Fruit fly (Drosophila melanogaster) whole organism, prepupa: ENCODE data around the gene CG8607.
A peak's percentile ranks its signal among the peaks of the same experiment; 100 is the strongest.

Experiments used
- Blimp-1 ChIP-seq: fragments of 200-800 bp; sonication (Bioruptor generic); optimal IDR thresholded peaks from 3 replicates; lab custom pipeline; 2017; ENCODE audit warnings: missing biosample characterization, missing genetic modification characterization, mild to moderate bottlenecking, moderate library complexity, missing genetic modification reagents
- CG10631 ChIP-seq: fragments of 200-800 bp; sonication (Bioruptor generic); optimal IDR thresholded peaks from 2 replicates; lab custom pipeline; 2016; ENCODE audit warnings: missing biosample characterization, missing genetic modification characterization
- CG10669 ChIP-seq: fragments of 200-800 bp; sonication (Bioruptor generic); optimal IDR thresholded peaks from 3 replicates; lab custom pipeline; 2018; ENCODE audit warnings: missing biosample characterization, mild to moderate bottlenecking, missing genetic modification characterization, moderate library complexity
- CG11294 ChIP-seq: fragments of 200-800 bp; sonication (Bioruptor generic); IDR thresholded peaks from 2 replicates; pipeline ENCODE4 v1.3.6; 2022; ENCODE audit warnings: missing biosample characterization, missing genetic modification characterization
- CG11762 ChIP-seq: fragments of 200-800 bp; sonication (Bioruptor generic); optimal IDR thresholded peaks from 3 replicates; lab custom pipeline; 2016; ENCODE audit warnings: missing biosample characterization, missing genetic modification characterization; ENCODE audit not compliant: insufficient read depth
- CG11902 ChIP-seq: fragments of 200-800 bp; sonication (Bioruptor generic); optimal IDR thresholded peaks from 3 replicates; lab custom pipeline; 2016; ENCODE audit warnings: missing biosample characterization, missing genetic modification characterization
- CG15336 ChIP-seq: fragments of 200-800 bp; sonication (Bioruptor generic); IDR thresholded peaks from 2 replicates; pipeline ENCODE4 v1.3.6; 2022; ENCODE audit warnings: missing biosample characterization, missing genetic modification characterization
- CG3032 ChIP-seq: fragments of 200-800 bp; optimal IDR thresholded peaks from 2 replicates; lab custom pipeline; 2019; ENCODE audit warnings: missing biosample characterization, mild to moderate bottlenecking, missing genetic modification characterization, moderate library complexity
- CG31627 ChIP-seq: fragments of 200-800 bp; sonication (Bioruptor generic); optimal IDR thresholded peaks from 3 replicates; lab custom pipeline; 2016; ENCODE audit warnings: missing biosample characterization, missing genetic modification characterization
- CG32006 ChIP-seq: fragments of 200-800 bp; sonication (Bioruptor generic); optimal IDR thresholded peaks from 3 replicates; lab custom pipeline; 2017; ENCODE audit warnings: missing biosample characterization, mild to moderate bottlenecking, missing genetic modification characterization
- CG34406 ChIP-seq: fragments of 200-800 bp; sonication (Bioruptor generic); optimal IDR thresholded peaks from 3 replicates; lab custom pipeline; 2016; ENCODE audit warnings: missing biosample characterization, missing genetic modification characterization
- CG4318 ChIP-seq: fragments of 200-800 bp; sonication (Bioruptor generic); optimal IDR thresholded peaks from 3 replicates; lab custom pipeline; 2017; ENCODE audit warnings: missing biosample characterization, mild to moderate bottlenecking, missing genetic modification characterization
- CG6163 ChIP-seq: fragments of 200-800 bp; sonication (Bioruptor generic); IDR thresholded peaks from 3 replicates; pipeline ENCODE4 v1.3.6; 2022; ENCODE audit warnings: missing biosample characterization, missing genetic modification characterization
- CG6276 ChIP-seq: fragments of 200-800 bp; sonication (Bioruptor generic); optimal IDR thresholded peaks from 2 replicates; lab custom pipeline; 2017; ENCODE audit warnings: missing biosample characterization, mild to moderate bottlenecking, missing genetic modification characterization
- CG6792 ChIP-seq: fragments of 200-800 bp; sonication (Bioruptor generic); optimal IDR thresholded peaks from 3 replicates; lab custom pipeline; 2016; ENCODE audit warnings: missing biosample characterization, missing genetic modification characterization
- CG6808 ChIP-seq: fragments of 200-800 bp; sonication (Bioruptor generic); optimal IDR thresholded peaks from 3 replicates; lab custom pipeline; 2017; ENCODE audit warnings: missing biosample characterization, missing genetic modification characterization, mild to moderate bottlenecking, moderate library complexity, missing genetic modification reagents
- CG6854 ChIP-seq: fragments of 200-800 bp; sonication (Bioruptor generic); optimal IDR thresholded peaks from 2 replicates; lab custom pipeline; 2017; ENCODE audit warnings: missing biosample characterization, mild to moderate bottlenecking, missing genetic modification characterization
- CG7368 ChIP-seq: fragments of 200-800 bp; sonication (Bioruptor generic); optimal IDR thresholded peaks from 3 replicates; lab custom pipeline; 2016; ENCODE audit warnings: missing biosample characterization, missing genetic modification characterization
- CG8119 ChIP-seq: fragments of 200-800 bp; sonication (Bioruptor generic); IDR thresholded peaks from 3 replicates; pipeline ENCODE4 v1.3.6; 2022; ENCODE audit warnings: missing biosample characterization, missing genetic modification characterization
- CG8632 ChIP-seq: fragments of 200-800 bp; sonication (Bioruptor generic); optimal IDR thresholded peaks from 3 replicates; lab custom pipeline; 2016; ENCODE audit warnings: missing biosample characterization, missing genetic modification characterization
- CG9139 ChIP-seq: fragments of 200-800 bp; sonication (Bioruptor generic); optimal IDR thresholded peaks from 3 replicates; lab custom pipeline; 2017; ENCODE audit warnings: missing biosample characterization, mild to moderate bottlenecking, missing genetic modification characterization
- Eip78C ChIP-seq: fragments of 200-800 bp; sonication (Bioruptor generic); peaks from one replicate; lab custom pipeline; 2016; ENCODE audit warnings: missing biosample characterization, missing genetic modification characterization
- Eip93F ChIP-seq: fragments of 200-800 bp; sonication (Bioruptor generic); optimal IDR thresholded peaks from 2 replicates; lab custom pipeline; 2016; ENCODE audit warnings: missing biosample characterization, mild to moderate bottlenecking, missing genetic modification characterization
- Ets21C ChIP-seq: fragments of 200-800 bp; sonication (Bioruptor generic); optimal IDR thresholded peaks from 3 replicates; lab custom pipeline; 2016; ENCODE audit warnings: missing biosample characterization, missing genetic modification characterization
- Ets96B ChIP-seq: fragments of 200-800 bp; optimal IDR thresholded peaks from 2 replicates; lab custom pipeline; 2019; ENCODE audit warnings: missing biosample characterization, mild to moderate bottlenecking, missing genetic modification characterization, moderate library complexity
- Gug ChIP-seq: fragments of 200-800 bp; sonication (Bioruptor generic); IDR thresholded peaks from 2 replicates; pipeline ENCODE4 v1.3.6; 2022; ENCODE audit warnings: missing biosample characterization, missing genetic modification characterization
- Lpt ChIP-seq: fragments of 200-800 bp; sonication (Bioruptor generic); optimal IDR thresholded peaks from 3 replicates; lab custom pipeline; 2016; ENCODE audit warnings: missing biosample characterization, missing genetic modification characterization
- Met ChIP-seq: fragments of 200-800 bp; sonication (Bioruptor generic); optimal IDR thresholded peaks from 3 replicates; lab custom pipeline; 2016; ENCODE audit warnings: missing biosample characterization, missing genetic modification characterization
- OdsH ChIP-seq: fragments of 200-800 bp; sonication (Bioruptor generic); optimal IDR thresholded peaks from 3 replicates; lab custom pipeline; 2016; ENCODE audit warnings: missing biosample characterization, missing genetic modification characterization
- Smox ChIP-seq: fragments of 200-800 bp; sonication (Bioruptor generic); optimal IDR thresholded peaks from 3 replicates; lab custom pipeline; 2016; ENCODE audit warnings: missing biosample characterization, missing genetic modification characterization
- Sox14 ChIP-seq: fragments of 200-800 bp; sonication (Bioruptor generic); optimal IDR thresholded peaks from 3 replicates; lab custom pipeline; 2016; ENCODE audit warnings: missing biosample characterization, missing genetic modification characterization
- Sox15 ChIP-seq: fragments of 200-800 bp; sonication (Bioruptor generic); optimal IDR thresholded peaks from 3 replicates; lab custom pipeline; 2016; ENCODE audit warnings: missing biosample characterization, missing genetic modification characterization
- achi ChIP-seq: fragments of 200-800 bp; sonication (Bioruptor generic); optimal IDR thresholded peaks from 3 replicates; lab custom pipeline; 2016; ENCODE audit warnings: missing biosample characterization, missing genetic modification characterization
- cyc ChIP-seq: fragments of 200-800 bp; sonication (Bioruptor generic); optimal IDR thresholded peaks from 3 replicates; lab custom pipeline; 2016; ENCODE audit warnings: missing biosample characterization, missing genetic modification characterization
- dac ChIP-seq: fragments of 200-800 bp; sonication (Bioruptor generic); optimal IDR thresholded peaks from 2 replicates; lab custom pipeline; 2017; ENCODE audit warnings: missing biosample characterization, mild to moderate bottlenecking, missing genetic modification characterization
- dsx ChIP-seq: fragments of 200-800 bp; optimal IDR thresholded peaks from 3 replicates; lab custom pipeline; 2019; ENCODE audit warnings: missing biosample characterization, mild to moderate bottlenecking, missing genetic modification characterization, moderate library complexity; ENCODE audit not compliant: poor library complexity, severe bottlenecking
- eg ChIP-seq: fragments of 200-800 bp; sonication (Bioruptor generic); IDR thresholded peaks from 3 replicates; pipeline ENCODE4 v1.3.6; 2022; ENCODE audit warnings: missing biosample characterization, missing genetic modification characterization
- esn ChIP-seq: fragments of 200-800 bp; sonication (Bioruptor generic); optimal IDR thresholded peaks from 2 replicates; lab custom pipeline; 2016; ENCODE audit warnings: missing biosample characterization, mild to moderate bottlenecking, missing genetic modification characterization, moderate library complexity
- fd59A ChIP-seq: fragments of 200-800 bp; sonication (Bioruptor generic); optimal IDR thresholded peaks from 2 replicates; lab custom pipeline; 2017; ENCODE audit warnings: missing biosample characterization, mild to moderate bottlenecking, missing genetic modification characterization, missing genetic modification reagents
- fd85E ChIP-seq: fragments of 200-800 bp; sonication (Bioruptor generic); optimal IDR thresholded peaks from 3 replicates; lab custom pipeline; 2016; ENCODE audit warnings: missing biosample characterization, missing genetic modification characterization
- fkh ChIP-seq: fragments of 200-800 bp; sonication (Bioruptor generic); optimal IDR thresholded peaks from 3 replicates; lab custom pipeline; 2017; ENCODE audit warnings: missing biosample characterization, mild to moderate bottlenecking, missing genetic modification characterization, moderate library complexity
- lz ChIP-seq: fragments of 200-800 bp; sonication (Bioruptor generic); optimal IDR thresholded peaks from 3 replicates; lab custom pipeline; 2016; ENCODE audit warnings: missing biosample characterization, missing genetic modification characterization
- net ChIP-seq: fragments of 200-800 bp; sonication (Bioruptor generic); optimal IDR thresholded peaks from 3 replicates; lab custom pipeline; 2016; ENCODE audit warnings: missing biosample characterization, missing genetic modification characterization
- pdm3 ChIP-seq: fragments of 200-800 bp; sonication (Bioruptor generic); optimal IDR thresholded peaks from 3 replicates; lab custom pipeline; 2016; ENCODE audit warnings: missing biosample characterization, missing genetic modification characterization
- salr ChIP-seq, 2 experiments: fragments of 200-800 bp; sonication (Bioruptor generic); optimal IDR thresholded peaks; 3 replicates each; lab custom pipeline; 2016 to 2018; ENCODE audit warnings: missing biosample characterization in 2 of 2, missing genetic modification characterization in 2 of 2, mild to moderate bottlenecking in 1 of 2
- svp ChIP-seq: fragments of 200-800 bp; sonication (Bioruptor generic); peaks from one replicate; lab custom pipeline; 2016; ENCODE audit warnings: missing biosample characterization, missing genetic modification characterization
- topi ChIP-seq: fragments of 200-800 bp; sonication (Bioruptor generic); optimal IDR thresholded peaks from 3 replicates; lab custom pipeline; 2016; ENCODE audit warnings: missing biosample characterization, missing genetic modification characterization

CG8607 gene

dm6 chr3L:7326676-7327075, 6.8 kb downstream of the CG8607 start:
- TF ChIP-seq Lpt, result no peak
- TF ChIP-seq pdm3, result no peak
- no peak for TF ChIP-seq eg

dm6 chr3L:7328567-7329253, 8.8 kb downstream of the CG8607 start, which contains the start of the genes mrva, CG42307 and mus312:
mrva (minus strand) TSS chr3L:7328842.
CG42307 (plus strand) TSS chr3L:7329132.
mus312 (plus strand) TSS chr3L:7329132.
- TF ChIP-seq CG31627 (GFP tag; lab: Kevin White, UChicago) (peak; percentile 44), Ets21C (no peak), fd85E (GFP tag; lab: Kevin White, UChicago) (no peak), eg (peak; percentile 89), fkh (GFP tag; lab: Kevin White, UChicago) (no peak), Gug (GFP tag; lab: Robert Waterston, UW) (peak; percentile 77), CG8632 (GFP tag; lab: Kevin White, UChicago) (peak; percentile 86), pdm3 (no peak), dac (GFP tag; lab: Kevin White, UChicago) (no peak), CG3032 (tag; lab: Kevin White, UChicago) (peak; percentile 90), CG7368 (peak; percentile 50), CG6808 (no peak), CG11902 (GFP tag; lab: Kevin White, UChicago) (no peak), CG6163 (GFP tag; lab: Robert Waterston, UW) (peak; percentile 78), CG11294 (GFP tag; lab: Robert Waterston, UW) (peak; percentile 82; the same call in 1 of the 2 replicates), CG11762 (peak; percentile 76), dsx (GFP tag; lab: Kevin White, UChicago) (peak; percentile 48), Eip78C (GFP tag; lab: Kevin White, UChicago) (no peak), Sox14 (GFP tag; lab: Kevin White, UChicago) (peak; percentile 79), CG32006 (GFP tag; lab: Kevin White, UChicago) (no peak), CG6854 (peak; percentile 13), CG10631 (GFP tag; lab: Kevin White, UChicago) (peak; percentile 85), CG8119 (peak; percentile 80), net (GFP tag; lab: Kevin White, UChicago) (no peak), CG15336 (GFP tag; lab: Robert Waterston, UW) (peak; percentile 82), Sox15 (GFP tag; lab: Kevin White, UChicago) (peak; percentile 67), Smox (no peak), salr (GFP tag; optimal IDR thresholded peaks at IDR 0.05; lab: Kevin White, UChicago) (peak in 1 of 2 experiments; percentile 21), lz (GFP tag; lab: Kevin White, UChicago) (peak; percentile 62), topi (GFP tag; lab: Kevin White, UChicago) (no peak), CG9139 (GFP tag; lab: Kevin White, UChicago) (no peak), Met (GFP tag; lab: Kevin White, UChicago) (no peak), Ets96B (tag; lab: Kevin White, UChicago) (peak; percentile 85), fd59A (peak; percentile 28), CG6792 (GFP tag; lab: Kevin White, UChicago) (peak; percentile 70), achi (GFP tag; lab: Kevin White, UChicago) (peak; percentile 83), CG4318 (no peak), CG10669 (GFP tag; lab: Kevin White, UChicago) (no peak), Eip93F (GFP tag; lab: Kevin White, UChicago) (peak; percentile 52), CG6276 (no peak), cyc (GFP tag; lab: Kevin White, UChicago) (peak; percentile 60), Blimp-1 (GFP tag; lab: Kevin White, UChicago) (peak; percentile 65), svp (GFP tag; lab: Kevin White, UChicago) (no peak), esn (GFP tag; lab: Kevin White, UChicago) (peak; percentile 78), OdsH (GFP tag; lab: Kevin White, UChicago) (no peak), CG34406 (GFP tag; lab: Kevin White, UChicago) (peak; percentile 81)
- TF ChIP-seq, all 60 proteins: peak for 27
